Fruit fly (Drosophila melanogaster): ENCODE measurements around the gene CG13843.

CG13843 gene

dm6 chr3R:22609185-22609584 is at the start of gene CG13843:
Gene CG13843, plus strand, starts transcription at chr3R:22609485.
- no peak for TF ChIP-seq cic (GFP tag; optimal IDR thresholded peaks at IDR 0.05)
- TF ChIP-seq CG12768 (GFP tag; optimal IDR thresholded peaks at IDR 0.05), result no peak
- TF ChIP-seq bab1 (GFP tag; optimal IDR thresholded peaks at IDR 0.05), result no peak
- no peak for TF ChIP-seq ovo (GFP tag; optimal IDR thresholded peaks at IDR 0.05)
- TF ChIP-seq toe (GFP tag; optimal IDR thresholded peaks at IDR 0.05), result no peak
- TF ChIP-seq Hr96 (GFP tag; optimal IDR thresholded peaks at IDR 0.05), result no peak
- no peak for TF ChIP-seq CG11617 (GFP tag; optimal IDR thresholded peaks at IDR 0.05)
- no peak for TF ChIP-seq CG7101 (tag; optimal IDR thresholded peaks at IDR 0.05)
- no peak for TF ChIP-seq Mnt (GFP tag; optimal IDR thresholded peaks at IDR 0.05)
- TF ChIP-seq kay (GFP tag; ENCODE audit: borderline replicate concordance), result no peak

- TF ChIP-seq CG33017 (tag; optimal IDR thresholded peaks at IDR 0.05) (no peak), toe (GFP tag; optimal IDR thresholded peaks at IDR 0.05) (no peak), CG12768 (GFP tag; optimal IDR thresholded peaks at IDR 0.05) (no peak), tj (GFP tag; optimal IDR thresholded peaks at IDR 0.05) (no peak), Mnt (GFP tag; optimal IDR thresholded peaks at IDR 0.05) (no peak), bab1 (GFP tag; optimal IDR thresholded peaks at IDR 0.05) (no peak), ovo (GFP tag; optimal IDR thresholded peaks at IDR 0.05) (no peak), Hr96 (GFP tag; optimal IDR thresholded peaks at IDR 0.05) (no peak), CG7101 (tag; optimal IDR thresholded peaks at IDR 0.05) (no peak), Crg-1 (GFP tag; optimal IDR thresholded peaks at IDR 0.05) (no peak)
Measured at dm6 chr3R:22560224-22560623, 49.1 kb upstream of the CG13843 start.

dm6 chr3R:22562502-22562901 is 46.8 kb upstream of the CG13843 start, which contains the start of gene sit:
Gene sit, minus strand, starts transcription at chr3R:22562572.
- TF ChIP-seq tj (GFP tag; optimal IDR thresholded peaks at IDR 0.05) (no peak), cnc (optimal IDR thresholded peaks at IDR 0.05) (no peak), CG7045 (GFP tag; optimal IDR thresholded peaks at IDR 0.05) (no peak), Crg-1 (GFP tag; optimal IDR thresholded peaks at IDR 0.05) (no peak), CG33017 (tag; optimal IDR thresholded peaks at IDR 0.05) (no peak), CG1620 (GFP tag; optimal IDR thresholded peaks at IDR 0.05) (no peak), pad (GFP tag; optimal IDR thresholded peaks at IDR 0.05) (no peak), CG5204 (GFP tag; optimal IDR thresholded peaks at IDR 0.05) (no peak), CG11617 (GFP tag; optimal IDR thresholded peaks at IDR 0.05) (no peak), bab1 (GFP tag; optimal IDR thresholded peaks at IDR 0.05) (no peak)

- TF ChIP-seq toe (GFP tag; optimal IDR thresholded peaks at IDR 0.05) (no peak), Hr96 (GFP tag; optimal IDR thresholded peaks at IDR 0.05) (no peak), CG33017 (tag; optimal IDR thresholded peaks at IDR 0.05) (no peak)
Measured at dm6 chr3R:22564076-22564475, 45.2 kb upstream of the CG13843 start.

- TF ChIP-seq CG14711 (tag; optimal IDR thresholded peaks at IDR 0.05) (no peak), cic (GFP tag; optimal IDR thresholded peaks at IDR 0.05) (no peak), Mnt (GFP tag; optimal IDR thresholded peaks at IDR 0.05) (no peak), CG5204 (GFP tag; optimal IDR thresholded peaks at IDR 0.05) (no peak)
Measured at dm6 chr3R:22564707-22565106, 44.6 kb upstream of the CG13843 start.

- TF ChIP-seq cnc (optimal IDR thresholded peaks at IDR 0.05) (no peak), CG5204 (GFP tag; optimal IDR thresholded peaks at IDR 0.05) (no peak), CG12768 (GFP tag; optimal IDR thresholded peaks at IDR 0.05) (no peak), Hr96 (GFP tag; optimal IDR thresholded peaks at IDR 0.05) (no peak), tj (GFP tag; optimal IDR thresholded peaks at IDR 0.05) (no peak)
Measured at dm6 chr3R:22565732-22566131, 43.6 kb upstream of the CG13843 start.

dm6 chr3R:22568508-22568907 is 40.8 kb upstream of the CG13843 start:
- TF ChIP-seq ovo (GFP tag; optimal IDR thresholded peaks at IDR 0.05), result no peak
- TF ChIP-seq kay (GFP tag; ENCODE audit: borderline replicate concordance), result no peak
- TF ChIP-seq tj (GFP tag; optimal IDR thresholded peaks at IDR 0.05), result no peak
- no peak for TF ChIP-seq CG7045 (GFP tag; optimal IDR thresholded peaks at IDR 0.05)
- TF ChIP-seq CG11617 (GFP tag; optimal IDR thresholded peaks at IDR 0.05), result no peak
- TF ChIP-seq Hr96 (GFP tag; optimal IDR thresholded peaks at IDR 0.05), result no peak
- no peak for TF ChIP-seq pad (GFP tag; optimal IDR thresholded peaks at IDR 0.05)
- no peak for TF ChIP-seq cnc (optimal IDR thresholded peaks at IDR 0.05)
- TF ChIP-seq CG7101 (tag; optimal IDR thresholded peaks at IDR 0.05), result no peak
- TF ChIP-seq Clk (GFP tag; optimal IDR thresholded peaks at IDR 0.05), result no peak
- no peak for TF ChIP-seq CG33017 (tag; optimal IDR thresholded peaks at IDR 0.05)
- TF ChIP-seq bab1 (GFP tag; optimal IDR thresholded peaks at IDR 0.05), result no peak
- no peak for TF ChIP-seq Crg-1 (GFP tag; optimal IDR thresholded peaks at IDR 0.05)
- TF ChIP-seq Mnt (GFP tag; optimal IDR thresholded peaks at IDR 0.05), result no peak
- TF ChIP-seq cic (GFP tag; optimal IDR thresholded peaks at IDR 0.05), result no peak

dm6 chr3R:22569888-22570287 is 39.4 kb upstream of the CG13843 start, which contains the start of gene CG33110:
Gene CG33110, plus strand, starts transcription at chr3R:22570188.
- TF ChIP-seq CG1620 (GFP tag; optimal IDR thresholded peaks at IDR 0.05), result no peak
- TF ChIP-seq cnc (optimal IDR thresholded peaks at IDR 0.05), result no peak
- TF ChIP-seq Clk (GFP tag; optimal IDR thresholded peaks at IDR 0.05), result no peak
- no peak for TF ChIP-seq CG11617 (GFP tag; optimal IDR thresholded peaks at IDR 0.05)
- no peak for TF ChIP-seq CG7101 (tag; optimal IDR thresholded peaks at IDR 0.05)
- TF ChIP-seq pad (GFP tag; optimal IDR thresholded peaks at IDR 0.05), result no peak
- no peak for TF ChIP-seq Mnt (GFP tag; optimal IDR thresholded peaks at IDR 0.05)
- no peak for TF ChIP-seq bab1 (GFP tag; optimal IDR thresholded peaks at IDR 0.05)
- TF ChIP-seq CG14711 (tag; optimal IDR thresholded peaks at IDR 0.05), result no peak
- no peak for TF ChIP-seq CG7045 (GFP tag; optimal IDR thresholded peaks at IDR 0.05)
- TF ChIP-seq Hr96 (GFP tag; optimal IDR thresholded peaks at IDR 0.05), result no peak
